Fruit fly (Drosophila melanogaster) whole organism, prepupa: ENCODE measurements around the gene CG42680.

Source experiments
- Eip93F ChIP-seq: fragments of 200-800 bp; sonication (Bioruptor generic); optimal IDR thresholded peaks from 2 replicates; lab custom pipeline; 2016; ENCODE audit warnings: missing biosample characterization, mild to moderate bottlenecking, missing genetic modification characterization
- Gug ChIP-seq: fragments of 200-800 bp; sonication (Bioruptor generic); IDR thresholded peaks from 2 replicates; pipeline ENCODE4 v1.3.6; 2022; ENCODE audit warnings: missing biosample characterization, missing genetic modification characterization
- Hr38 ChIP-seq: sonication (Bioruptor generic); optimal IDR thresholded peaks from 2 replicates; lab custom pipeline; 2016; ENCODE audit warnings: missing biosample characterization, missing genetic modification characterization
- Lpt ChIP-seq: fragments of 200-800 bp; sonication (Bioruptor generic); optimal IDR thresholded peaks from 3 replicates; lab custom pipeline; 2016; ENCODE audit warnings: missing biosample characterization, missing genetic modification characterization
- Sox14 ChIP-seq: fragments of 200-800 bp; sonication (Bioruptor generic); optimal IDR thresholded peaks from 3 replicates; lab custom pipeline; 2016; ENCODE audit warnings: missing biosample characterization, missing genetic modification characterization
- fkh ChIP-seq: fragments of 200-800 bp; sonication (Bioruptor generic); optimal IDR thresholded peaks from 3 replicates; lab custom pipeline; 2017; ENCODE audit warnings: missing biosample characterization, mild to moderate bottlenecking, missing genetic modification characterization, moderate library complexity

dm6 chr2L:14619602-14620001 is 31.6 kb upstream of the CG42680 start:
- TF ChIP-seq Gug (GFP tag; lab: Robert Waterston, UW) = peak; percentile 86
- no peak for TF ChIP-seq Hr38 (GFP tag; lab: Kevin White, UChicago)
- TF ChIP-seq Sox14 (GFP tag; lab: Kevin White, UChicago) = peak; percentile 52
- TF ChIP-seq Eip93F (GFP tag; lab: Kevin White, UChicago) = no peak
- TF ChIP-seq Lpt = peak; percentile 67
- no peak for TF ChIP-seq fkh
